Worm (Caenorhabditis elegans) whole organism, L3 larva: ENCODE data around the gene plk-1.

Experiments used
- R02D3.7 ChIP-seq: fragments of 150-350 bp; optimal IDR thresholded peaks from 2 replicates; lab custom pipeline; 2014; ENCODE audit warnings: missing biosample characterization, missing genetic modification characterization
- ceh-82 ChIP-seq: fragments of 150-350 bp; optimal IDR thresholded peaks from 2 replicates; lab custom pipeline; 2014; ENCODE audit warnings: missing biosample characterization, missing genetic modification characterization
- egl-27 ChIP-seq: sonication (generic microtip); optimal IDR thresholded peaks from 4 replicates; lab custom pipeline; 2017; ENCODE audit warnings: missing biosample characterization, missing genetic modification reagents, missing genetic modification characterization
- mml-1 ChIP-seq: fragments of 150-350 bp; sonication (generic microtip); optimal IDR thresholded peaks from 3 replicates; lab custom pipeline; 2014; ENCODE audit warnings: missing biosample characterization, missing genetic modification characterization
- nhr-11 ChIP-seq: fragments of 150-350 bp; optimal IDR thresholded peaks from 2 replicates; lab custom pipeline; 2014; ENCODE audit warnings: missing biosample characterization, missing genetic modification characterization
- nhr-237 ChIP-seq: fragments of 150-350 bp; optimal IDR thresholded peaks from 2 replicates; lab custom pipeline; 2014; ENCODE audit warnings: missing biosample characterization, missing genetic modification characterization
- nhr-77 ChIP-seq: fragments of 150-350 bp; optimal IDR thresholded peaks from 2 replicates; lab custom pipeline; 2014; ENCODE audit warnings: missing biosample characterization, missing genetic modification characterization
- ztf-11 ChIP-seq: fragments of 150-350 bp; optimal IDR thresholded peaks from 2 replicates; lab custom pipeline; 2014; ENCODE audit warnings: missing biosample characterization, missing genetic modification characterization

DNA sequence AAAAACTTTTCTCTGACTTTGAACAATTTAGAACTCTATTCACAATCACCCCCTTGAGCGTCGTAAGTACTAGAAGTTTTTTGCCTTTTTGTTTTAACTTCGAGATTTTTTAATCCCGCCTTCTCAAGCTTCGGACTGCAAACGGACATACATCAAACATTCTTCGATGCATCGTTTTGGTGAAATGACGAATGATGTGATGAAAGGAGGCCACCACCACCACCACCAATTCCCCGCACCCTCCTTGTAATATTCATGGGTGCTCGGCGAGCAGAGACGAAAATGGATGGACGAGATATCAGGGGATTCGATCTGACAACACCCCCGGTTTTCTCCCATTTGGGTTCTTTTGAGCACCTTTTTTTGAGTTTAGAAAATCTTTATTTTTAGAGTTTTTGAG lies 44.8 kb downstream of the plk-1 start:
- no peak for TF ChIP-seq nhr-77
- TF ChIP-seq mml-1 (tag; lab: Kevin White, UChicago): no peak
- no peak for TF ChIP-seq nhr-237 (tag; lab: Kevin White, UChicago)
- no peak for TF ChIP-seq egl-27
- no peak for TF ChIP-seq ceh-82 (tag; lab: Kevin White, UChicago)
- TF ChIP-seq ztf-11 (tag; lab: Kevin White, UChicago): no peak
- no peak for TF ChIP-seq nhr-11 (tag; lab: Kevin White, UChicago)
- TF ChIP-seq R02D3.7 (tag; lab: Kevin White, UChicago): no peak
